Worm (Caenorhabditis elegans): Measurements from ENCODE around the gene T13F2.6.

- TF ChIP-seq pqm-1 (tag; optimal IDR thresholded peaks at IDR 0.05) (no peak), skn-1 (tag; optimal IDR thresholded peaks at IDR 0.05) (no peak)
Observed at ce11 chrIV:9784689-9785088, 6.6 kb downstream of the T13F2.6 start, which contains the start of gene sre-4.
